Fruit fly (Drosophila melanogaster) whole organism, embryonic: ENCODE results near the gene CG12112.

Experiments
- ATbp ChIP-seq: fragments of 200-800 bp; sonication (Bioruptor generic); optimal IDR thresholded peaks from 2 replicates; lab custom pipeline; 2017; ENCODE audit warnings: missing biosample characterization, mild to moderate bottlenecking, missing genetic modification characterization, missing genetic modification reagents
- B-H1 ChIP-seq: fragments of 200-800 bp; sonication (Bioruptor generic); IDR thresholded peaks from 3 replicates; pipeline ENCODE4 v1.3.6; 2022; ENCODE audit warnings: missing biosample characterization, missing genetic modification characterization
- CG10431 ChIP-seq: fragments of 200-800 bp; sonication (Bioruptor generic); optimal IDR thresholded peaks from 3 replicates; lab custom pipeline; 2018; ENCODE audit warnings: missing biosample characterization, mild to moderate bottlenecking, missing genetic modification characterization
- CG11504 ChIP-seq: fragments of 200-800 bp; sonication (Bioruptor generic); optimal IDR thresholded peaks from 3 replicates; lab custom pipeline; 2019; ENCODE audit warnings: missing biosample characterization, mild to moderate bottlenecking, missing genetic modification characterization, moderate library complexity
- CG1233 ChIP-seq: fragments of 200-800 bp; sonication (Bioruptor generic); optimal IDR thresholded peaks from 4 replicates; lab custom pipeline; 2018; ENCODE audit warnings: missing biosample characterization, mild to moderate bottlenecking, missing genetic modification characterization
- CG13775 ChIP-seq: fragments of 200-800 bp; sonication (Bioruptor generic); optimal IDR thresholded peaks from 3 replicates; lab custom pipeline; 2017; ENCODE audit warnings: missing biosample characterization, mild to moderate bottlenecking, missing genetic modification characterization
- CG15269 ChIP-seq: fragments of 200-800 bp; sonication (Bioruptor generic); optimal IDR thresholded peaks from 2 replicates; lab custom pipeline; 2018; ENCODE audit warnings: missing biosample characterization, mild to moderate bottlenecking, missing genetic modification characterization, moderate library complexity
- CG16815 ChIP-seq: fragments of 200-800 bp; sonication (Bioruptor generic); optimal IDR thresholded peaks from 3 replicates; lab custom pipeline; 2017; ENCODE audit warnings: missing biosample characterization, mild to moderate bottlenecking, missing genetic modification characterization
- CG18619 ChIP-seq: fragments of 200-800 bp; sonication (Bioruptor generic); optimal IDR thresholded peaks from 3 replicates; lab custom pipeline; 2017; ENCODE audit warnings: missing biosample characterization, mild to moderate bottlenecking, missing genetic modification characterization
- CG18764 ChIP-seq: fragments of 200-800 bp; sonication (Bioruptor generic); optimal IDR thresholded peaks from 3 replicates; lab custom pipeline; 2016; ENCODE audit warnings: missing biosample characterization, missing genetic modification characterization
- CG31441 ChIP-seq: fragments of 200-800 bp; sonication (Bioruptor generic); IDR thresholded peaks from 2 replicates; pipeline ENCODE4 v1.3.6; 2022; ENCODE audit warnings: missing biosample characterization, missing genetic modification characterization
- CG32772 ChIP-seq: fragments of 200-800 bp; sonication (Bioruptor generic); IDR thresholded peaks from 2 replicates; pipeline ENCODE4 v1.3.6; 2022; ENCODE audit warnings: missing biosample characterization, missing genetic modification characterization
- CG33213 ChIP-seq: fragments of 200-800 bp; sonication (Bioruptor generic); optimal IDR thresholded peaks from 3 replicates; lab custom pipeline; 2016; ENCODE audit warnings: missing biosample characterization, missing genetic modification characterization
- CG4404 ChIP-seq: fragments of 200-800 bp; sonication (Bioruptor generic); IDR thresholded peaks from 2 replicates; pipeline ENCODE4 v1.3.6; 2022; ENCODE audit warnings: missing biosample characterization, missing genetic modification characterization
- CG5180 ChIP-seq: fragments of 200-800 bp; sonication (Bioruptor generic); optimal IDR thresholded peaks from 3 replicates; lab custom pipeline; 2017; ENCODE audit warnings: missing biosample characterization, missing genetic modification characterization, mild to moderate bottlenecking, moderate library complexity, missing genetic modification reagents
- CG7372 ChIP-seq: fragments of 200-800 bp; sonication (Bioruptor generic); IDR thresholded peaks from 2 replicates; pipeline ENCODE4 v1.3.6; 2022; ENCODE audit warnings: missing biosample characterization, missing genetic modification characterization
- CG7928 ChIP-seq: fragments of 200-800 bp; sonication (Bioruptor generic); optimal IDR thresholded peaks from 2 replicates; lab custom pipeline; 2017; ENCODE audit warnings: missing biosample characterization, mild to moderate bottlenecking, missing genetic modification characterization
- CG8281 ChIP-seq: fragments of 200-800 bp; sonication (Bioruptor generic); optimal IDR thresholded peaks from 2 replicates; lab custom pipeline; 2018; ENCODE audit warnings: missing biosample characterization, mild to moderate bottlenecking, missing genetic modification characterization, moderate library complexity
- CG8388 ChIP-seq: fragments of 200-800 bp; sonication (Bioruptor generic); optimal IDR thresholded peaks from 2 replicates; lab custom pipeline; 2019; ENCODE audit warnings: missing biosample characterization, mild to moderate bottlenecking, missing genetic modification characterization, moderate library complexity
- CG9215 ChIP-seq: fragments of 200-800 bp; sonication (Bioruptor generic); IDR thresholded peaks from 2 replicates; pipeline ENCODE4 v1.3.6; 2022; ENCODE audit warnings: missing biosample characterization, missing genetic modification characterization
- Dbx ChIP-seq: fragments of 200-800 bp; sonication (Bioruptor generic); IDR thresholded peaks from 3 replicates; pipeline ENCODE4 v1.3.6; 2022; ENCODE audit warnings: missing biosample characterization, missing genetic modification characterization
- E2f2 ChIP-seq: fragments of 200-800 bp; sonication (Bioruptor generic); IDR thresholded peaks from 2 replicates; pipeline ENCODE4 v1.3.6; 2022; ENCODE audit warnings: missing biosample characterization, missing genetic modification characterization
- Fer3 ChIP-seq: fragments of 200-800 bp; sonication (Bioruptor generic); optimal IDR thresholded peaks from 2 replicates; lab custom pipeline; 2018; ENCODE audit warnings: missing biosample characterization, mild to moderate bottlenecking, missing genetic modification characterization, moderate library complexity
- HLH3B ChIP-seq: fragments of 200-800 bp; sonication (Bioruptor generic); IDR thresholded peaks from 2 replicates; pipeline ENCODE4 v1.3.6; 2022; ENCODE audit warnings: missing biosample characterization, missing genetic modification characterization
- HLHmδ ChIP-seq: fragments of 200-800 bp; sonication (Bioruptor generic); optimal IDR thresholded peaks from 2 replicates; lab custom pipeline; 2018; ENCODE audit warnings: missing biosample characterization, mild to moderate bottlenecking, missing genetic modification characterization, moderate library complexity
- Hand ChIP-seq: fragments of 200-800 bp; sonication (Bioruptor generic); optimal IDR thresholded peaks from 2 replicates; lab custom pipeline; 2017; ENCODE audit warnings: mild to moderate bottlenecking, missing biosample characterization, missing genetic modification reagents, missing genetic modification characterization
- Hsf ChIP-seq: fragments of 200-800 bp; sonication (Bioruptor generic); optimal IDR thresholded peaks from 3 replicates; lab custom pipeline; 2016; ENCODE audit warnings: missing biosample characterization, missing genetic modification characterization
- NfI ChIP-seq: fragments of 200-800 bp; sonication (Bioruptor generic); optimal IDR thresholded peaks from 3 replicates; lab custom pipeline; 2018; ENCODE audit warnings: missing biosample characterization, mild to moderate bottlenecking, missing genetic modification characterization, moderate library complexity
- Oli ChIP-seq: fragments of 200-800 bp; sonication (Bioruptor generic); optimal IDR thresholded peaks from 2 replicates; lab custom pipeline; 2018; ENCODE audit warnings: missing biosample characterization, mild to moderate bottlenecking, missing genetic modification characterization, moderate library complexity
- Ptx1 ChIP-seq: fragments of 200-800 bp; sonication (Bioruptor generic); IDR thresholded peaks from 2 replicates; pipeline ENCODE4 v1.3.6; 2022; ENCODE audit warnings: missing biosample characterization, missing genetic modification characterization
- Ssrp ChIP-seq: fragments of 200-800 bp; sonication (Bioruptor generic); optimal IDR thresholded peaks from 2 replicates; lab custom pipeline; 2018; ENCODE audit warnings: missing biosample characterization, mild to moderate bottlenecking, missing genetic modification characterization, moderate library complexity
- amos ChIP-seq: fragments of 200-800 bp; sonication (Bioruptor generic); IDR thresholded peaks from 2 replicates; pipeline ENCODE4 v1.3.6; 2022; ENCODE audit warnings: missing biosample characterization, missing genetic modification characterization; ENCODE audit not compliant: partially characterized antibody
- ato ChIP-seq: fragments of 200-800 bp; sonication (Bioruptor generic); IDR thresholded peaks from 2 replicates; pipeline ENCODE4 v1.3.6; 2022; ENCODE audit warnings: missing biosample characterization, missing genetic modification characterization; ENCODE audit not compliant: partially characterized antibody
- bab2 ChIP-seq: fragments of 200-800 bp; sonication (Bioruptor generic); optimal IDR thresholded peaks from 2 replicates; lab custom pipeline; 2016; ENCODE audit warnings: missing biosample characterization, missing genetic modification characterization
- caup ChIP-seq: fragments of 200-800 bp; sonication (Bioruptor generic); optimal IDR thresholded peaks from 3 replicates; lab custom pipeline; 2017; ENCODE audit warnings: missing biosample characterization, mild to moderate bottlenecking, missing genetic modification characterization, moderate library complexity; ENCODE audit not compliant: severe bottlenecking
- chif ChIP-seq, 2 experiments: fragments of 200-800 bp; sonication (Bioruptor generic); optimal IDR thresholded peaks; 3 replicates each; lab custom pipeline; 2016; ENCODE audit warnings: missing biosample characterization in 2 of 2, missing genetic modification characterization in 2 of 2
- chinmo ChIP-seq: fragments of 200-800 bp; sonication (Bioruptor generic); IDR thresholded peaks from 4 replicates; pipeline ENCODE4 v1.3.6; 2022; ENCODE audit warnings: missing biosample characterization, missing genetic modification characterization; ENCODE audit not compliant: partially characterized antibody
- cwo ChIP-seq: fragments of 200-800 bp; sonication (Bioruptor generic); optimal IDR thresholded peaks from 3 replicates; lab custom pipeline; 2017; ENCODE audit warnings: missing biosample characterization, missing genetic modification characterization, mild to moderate bottlenecking, moderate library complexity, missing genetic modification reagents
- dpn ChIP-seq, 2 experiments: fragments of 200-800 bp; sonication (Bioruptor generic); optimal IDR thresholded peaks; 3 replicates each; lab custom pipeline; 2016; ENCODE audit warnings: missing biosample characterization in 2 of 2, missing genetic modification characterization in 2 of 2
- esg ChIP-seq: fragments of 200-800 bp; sonication (Bioruptor generic); conservative IDR thresholded peaks from 2 replicates; pipeline ENCODE4 v1.3.6; 2022; ENCODE audit warnings: missing biosample characterization, missing genetic modification characterization
- gem ChIP-seq: fragments of 200-800 bp; sonication (Bioruptor generic); optimal IDR thresholded peaks from 2 replicates; lab custom pipeline; 2019; ENCODE audit warnings: missing biosample characterization, mild to moderate bottlenecking, missing genetic modification characterization, moderate library complexity
- hth ChIP-seq: fragments of >200 bp; optimal IDR thresholded peaks from 2 replicates; lab custom pipeline; 2017; ENCODE audit warnings: inconsistent platforms
- ind ChIP-seq: fragments of 200-800 bp; sonication (Bioruptor generic); optimal IDR thresholded peaks from 3 replicates; lab custom pipeline; 2016; ENCODE audit warnings: missing biosample characterization, missing genetic modification characterization
- pzg ChIP-seq: fragments of 200-800 bp; sonication (Bioruptor generic); optimal IDR thresholded peaks from 3 replicates; lab custom pipeline; 2018; ENCODE audit warnings: missing biosample characterization, mild to moderate bottlenecking, missing genetic modification characterization, moderate library complexity
- sisA ChIP-seq: fragments of 200-800 bp; sonication (Bioruptor generic); IDR thresholded peaks from 2 replicates; pipeline ENCODE4 v1.3.6; 2022; ENCODE audit warnings: missing biosample characterization, missing genetic modification characterization
- tap ChIP-seq: fragments of 200-800 bp; optimal IDR thresholded peaks from 3 replicates; lab custom pipeline; 2019; ENCODE audit warnings: missing biosample characterization, mild to moderate bottlenecking, missing genetic modification characterization, moderate library complexity
- tup ChIP-seq: fragments of 200-800 bp; sonication (Bioruptor generic); optimal IDR thresholded peaks from 2 replicates; lab custom pipeline; 2016; ENCODE audit warnings: missing biosample characterization, mild to moderate bottlenecking, missing genetic modification characterization, moderate library complexity
- tx ChIP-seq: fragments of 200-800 bp; sonication (Bioruptor generic); optimal IDR thresholded peaks from 2 replicates; lab custom pipeline; 2016; ENCODE audit warnings: missing biosample characterization, missing genetic modification characterization
- unpg ChIP-seq: fragments of 200-800 bp; sonication (Bioruptor generic); optimal IDR thresholded peaks from 3 replicates; lab custom pipeline; 2018; ENCODE audit warnings: missing biosample characterization, mild to moderate bottlenecking, missing genetic modification characterization, moderate library complexity

The CG12112 gene

dm6 chrX:8541985-8542384 lies 18.0 kb downstream of the CG12112 start (continued):
- TF ChIP-seq CG10431 (GFP tag; lab: Kevin White, UChicago) (no peak), ato (no peak), CG31441 (GFP tag; lab: Robert Waterston, UW) (peak; percentile 46; the same call in 1 of the 2 replicates), CG32772 (0 out of 2 replicates have a peak, but pooled peaks have one; percentile 12), sisA (GFP tag; lab: Robert Waterston, UW) (peak; percentile 52), CG33213 (GFP tag; lab: Kevin White, UChicago) (no peak), tup (GFP tag; lab: Kevin White, UChicago) (no peak), CG5180 (GFP tag; lab: Kevin White, UChicago) (peak; percentile 6), E2f2 (GFP tag; lab: Robert Waterston, UW) (peak; percentile 46; the same call in 1 of the 2 replicates), Hand (GFP tag; lab: Kevin White, UChicago) (peak; percentile 64), dpn (GFP tag; optimal IDR thresholded peaks at IDR 0.05; lab: Kevin White, UChicago) (peak; percentile 1 to 45), tx (GFP tag; lab: Kevin White, UChicago) (no peak), gem (peak; percentile 75), CG18619 (GFP tag; lab: Kevin White, UChicago) (peak; percentile 58), CG8388 (peak; percentile 32), cwo (GFP tag; lab: Kevin White, UChicago) (peak; percentile 67), Ssrp (tag; lab: Kevin White, UChicago) (peak; percentile 36), ATbp (GFP tag; lab: Kevin White, UChicago) (peak; percentile 23), bab2 (peak; percentile 3), hth (lab: Kevin White, UChicago) (no peak), CG16815 (GFP tag; lab: Kevin White, UChicago) (peak; percentile 1), NfI (GFP tag; lab: Kevin White, UChicago) (peak; percentile 56), Oli (tag; lab: Kevin White, UChicago) (peak; percentile 59), esg (GFP tag; lab: Robert Waterston, UW) (peak; percentile 46; the same call in 1 of the 2 replicates), HLH3B (peak; percentile 37; the same call in 1 of the 2 replicates), CG8281 (tag; lab: Kevin White, UChicago) (peak; percentile 29), chif (GFP tag; optimal IDR thresholded peaks at IDR 0.05; lab: Kevin White, UChicago) (no peak), HLHmδ (GFP tag; lab: Kevin White, UChicago) (no peak), Hsf (peak; percentile 9), Fer3 (tag; lab: Kevin White, UChicago) (peak; percentile 71), ind (GFP tag; lab: Kevin White, UChicago) (peak; percentile 41), CG13775 (GFP tag; lab: Kevin White, UChicago) (no peak), pzg (GFP tag; lab: Kevin White, UChicago) (no peak), Ptx1 (GFP tag; lab: Robert Waterston, UW) (peak; percentile 53), unpg (GFP tag; lab: Kevin White, UChicago) (peak; percentile 71), CG11504 (peak; percentile 78), CG15269 (tag; lab: Kevin White, UChicago) (peak; percentile 74), CG7928 (peak; percentile 24), CG7372 (GFP tag; lab: Robert Waterston, UW) (0 out of 2 replicates have a peak, but pooled peaks have one; percentile 14), amos (GFP tag; lab: Robert Waterston, UW) (no peak), B-H1 (GFP tag; lab: Robert Waterston, UW) (peak; percentile 26; the same call in 1 of the 3 replicates), Dbx (GFP tag; lab: Robert Waterston, UW) (0 out of 3 replicates have a peak, but pooled peaks have one; percentile 24), chinmo (GFP tag; lab: Robert Waterston, UW) (no peak), CG9215 (0 out of 2 replicates have a peak, but pooled peaks have one; percentile 30), caup (GFP tag; lab: Kevin White, UChicago) (peak; percentile 61), CG1233 (peak; percentile 41), CG18764 (GFP tag; lab: Kevin White, UChicago) (no peak), tap (peak; percentile 42), CG4404 (GFP tag; lab: Robert Waterston, UW) (0 out of 2 replicates have a peak, but pooled peaks have one; percentile 9)
